Worm (Caenorhabditis elegans) whole organism, mixed stage, embryonic: ENCODE data around the gene gnrr-3.
A peak's percentile ranks its signal among the peaks of the same experiment; 100 is the strongest.

Source experiments
- M03D4.4 ChIP-seq: sonication (generic microtip); optimal IDR thresholded peaks from 2 replicates; lab custom pipeline; 2017; ENCODE audit warnings: mild to moderate bottlenecking, missing genetic modification characterization, missing compliant biosample characterization
- bed-3 ChIP-seq: fragments of 200-800 bp; sonication (Bioruptor generic); optimal IDR thresholded peaks from 3 replicates; lab custom pipeline; 2018; ENCODE audit warnings: mild to moderate bottlenecking, missing genetic modification characterization, moderate library complexity, missing compliant biosample characterization
- blmp-1 ChIP-seq: fragments of 150-350 bp; optimal IDR thresholded peaks from 2 replicates; lab custom pipeline; 2014; ENCODE audit warnings: missing biosample characterization, missing genetic modification characterization
- ceh-39 ChIP-seq: fragments of 150-350 bp; optimal IDR thresholded peaks from 2 replicates; lab custom pipeline; 2014; ENCODE audit warnings: missing biosample characterization, missing genetic modification characterization
- ceh-43 ChIP-seq: fragments of 200-800 bp; sonication (Bioruptor generic); optimal IDR thresholded peaks from 2 replicates; lab custom pipeline; 2018; ENCODE audit warnings: mild to moderate bottlenecking, missing genetic modification characterization, moderate library complexity, missing compliant biosample characterization
- ceh-83 ChIP-seq: fragments of 200-800 bp; sonication (Bioruptor generic); optimal IDR thresholded peaks from 2 replicates; lab custom pipeline; 2018; ENCODE audit warnings: mild to moderate bottlenecking, missing genetic modification characterization, missing compliant biosample characterization
- ces-1 ChIP-seq: fragments of 150-350 bp; optimal IDR thresholded peaks from 2 replicates; lab custom pipeline; 2014; ENCODE audit warnings: missing biosample characterization, missing genetic modification reagents, missing genetic modification characterization
- cnd-1 ChIP-seq: fragments of 200-800 bp; sonication (Bioruptor generic); optimal IDR thresholded peaks from 2 replicates; lab custom pipeline; 2018; ENCODE audit warnings: mild to moderate bottlenecking, missing genetic modification characterization, missing compliant biosample characterization
- drap-1 ChIP-seq: fragments of 200-800 bp; sonication (Bioruptor generic); optimal IDR thresholded peaks from 3 replicates; lab custom pipeline; 2018; ENCODE audit warnings: mild to moderate bottlenecking, missing genetic modification characterization, missing compliant biosample characterization
- elt-3 ChIP-seq: fragments of 150-350 bp; optimal IDR thresholded peaks from 2 replicates; lab custom pipeline; 2014; ENCODE audit warnings: missing biosample characterization, missing genetic modification characterization
- flh-1 ChIP-seq: fragments of 200-800 bp; sonication (Bioruptor generic); optimal IDR thresholded peaks from 2 replicates; lab custom pipeline; 2018; ENCODE audit warnings: mild to moderate bottlenecking, missing genetic modification characterization, moderate library complexity, missing compliant biosample characterization
- ham-2 ChIP-seq: fragments of 200-800 bp; sonication (Bioruptor generic); optimal IDR thresholded peaks from 2 replicates; lab custom pipeline; 2018; ENCODE audit warnings: mild to moderate bottlenecking, missing genetic modification characterization, missing compliant biosample characterization
- hlh-1 ChIP-seq: fragments of 150-350 bp; optimal IDR thresholded peaks from 2 replicates; lab custom pipeline; 2014; ENCODE audit warnings: missing biosample characterization, missing genetic modification reagents, missing genetic modification characterization
- lin-13 ChIP-seq: fragments of 150-350 bp; optimal IDR thresholded peaks from 2 replicates; lab custom pipeline; 2014; ENCODE audit warnings: missing biosample characterization, missing genetic modification characterization
- lin-32 ChIP-seq: fragments of 200-800 bp; sonication (Bioruptor generic); optimal IDR thresholded peaks from 2 replicates; lab custom pipeline; 2018; ENCODE audit warnings: mild to moderate bottlenecking, missing genetic modification characterization, missing compliant biosample characterization
- lsy-2 ChIP-seq: fragments of 150-350 bp; optimal IDR thresholded peaks from 2 replicates; lab custom pipeline; 2014; ENCODE audit warnings: missing biosample characterization, missing genetic modification characterization
- mab-5 ChIP-seq: fragments of 150-350 bp; optimal IDR thresholded peaks from 2 replicates; lab custom pipeline; 2014; ENCODE audit warnings: missing biosample characterization, missing genetic modification characterization
- mep-1 ChIP-seq: fragments of 150-350 bp; optimal IDR thresholded peaks from 2 replicates; lab custom pipeline; 2017; ENCODE audit warnings: missing biosample characterization, missing genetic modification reagents, missing genetic modification characterization, inconsistent platforms
- mls-2 ChIP-seq: sonication (generic microtip); optimal IDR thresholded peaks from 2 replicates; lab custom pipeline; 2016; ENCODE audit warnings: mild to moderate bottlenecking, missing genetic modification characterization, moderate library complexity, missing compliant biosample characterization
- nhr-12 ChIP-seq: fragments of 150-350 bp; optimal IDR thresholded peaks from 2 replicates; lab custom pipeline; 2014; ENCODE audit warnings: missing biosample characterization, missing genetic modification characterization
- nhr-2 ChIP-seq: fragments of 150-350 bp; optimal IDR thresholded peaks from 2 replicates; lab custom pipeline; 2014; ENCODE audit warnings: missing biosample characterization, missing genetic modification characterization
- nhr-237 ChIP-seq: fragments of 150-350 bp; optimal IDR thresholded peaks from 2 replicates; lab custom pipeline; 2014; ENCODE audit warnings: missing biosample characterization, missing genetic modification characterization
- nhr-28 ChIP-seq: fragments of 150-350 bp; optimal IDR thresholded peaks from 2 replicates; lab custom pipeline; 2014; ENCODE audit warnings: missing biosample characterization, missing genetic modification characterization
- pha-4 ChIP-seq: fragments of 150-350 bp; optimal IDR thresholded peaks from 2 replicates; lab custom pipeline; 2018; ENCODE audit warnings: missing biosample characterization, missing genetic modification reagents, missing genetic modification characterization
- sem-2 ChIP-seq: fragments of 200-800 bp; sonication (Bioruptor generic); optimal IDR thresholded peaks from 2 replicates; lab custom pipeline; 2018; ENCODE audit warnings: mild to moderate bottlenecking, missing genetic modification characterization, missing compliant biosample characterization
- snpc-4 ChIP-seq: fragments of 150-350 bp; optimal IDR thresholded peaks from 2 replicates; lab custom pipeline; 2014; ENCODE audit warnings: missing biosample characterization, missing genetic modification characterization
- sptf-1 ChIP-seq: sonication (generic microtip); optimal IDR thresholded peaks from 2 replicates; lab custom pipeline; 2017; ENCODE audit warnings: mild to moderate bottlenecking, missing genetic modification characterization, moderate library complexity, missing compliant biosample characterization
- tbx-8 ChIP-seq: fragments of 200-800 bp; sonication (Bioruptor generic); optimal IDR thresholded peaks from 2 replicates; lab custom pipeline; 2018; ENCODE audit warnings: mild to moderate bottlenecking, missing genetic modification characterization, moderate library complexity, missing compliant biosample characterization
- unc-120 ChIP-seq: sonication (generic microtip); optimal IDR thresholded peaks from 2 replicates; lab custom pipeline; 2017; ENCODE audit warnings: missing genetic modification characterization, missing compliant biosample characterization; ENCODE audit not compliant: poor library complexity, severe bottlenecking
- unc-62 ChIP-seq: fragments of 150-350 bp; optimal IDR thresholded peaks from 2 replicates; lab custom pipeline; 2014; ENCODE audit warnings: missing biosample characterization, missing genetic modification reagents, missing genetic modification characterization
- zip-8 ChIP-seq: fragments of 150-350 bp; optimal IDR thresholded peaks from 2 replicates; lab custom pipeline; 2014; ENCODE audit warnings: missing biosample characterization, missing genetic modification characterization
- ztf-11 ChIP-seq: fragments of 150-350 bp; optimal IDR thresholded peaks from 2 replicates; lab custom pipeline; 2014; ENCODE audit warnings: missing biosample characterization, missing genetic modification characterization

The gnrr-3 gene

DNA sequence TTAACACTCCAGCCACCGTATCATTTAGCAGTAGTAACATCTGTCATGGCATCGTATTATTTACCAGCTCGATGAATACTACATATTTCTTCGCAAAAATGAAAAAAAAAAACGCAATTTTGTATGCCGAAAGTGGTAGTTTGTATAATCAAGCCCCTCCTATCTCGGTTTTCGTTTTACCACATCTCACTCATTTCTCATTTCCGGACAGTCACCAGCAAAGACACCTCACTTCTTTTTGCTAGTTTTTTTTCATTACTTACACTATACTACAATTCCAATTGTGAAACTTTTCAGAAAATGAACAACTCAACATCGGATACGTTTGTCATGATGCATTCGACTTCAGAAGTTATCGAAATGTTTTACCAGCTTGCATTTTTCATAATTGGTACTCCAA, at the start of gene gnrr-3:
TSS of gene gnrr-3 (plus strand) at position 301 of the 400 bp plus-strand sequence.
- TF ChIP-seq nhr-28 (no peak), pha-4 (tag; lab: Kevin White, UChicago) (no peak), nhr-2 (tag; lab: Kevin White, UChicago) (no peak), snpc-4 (tag; lab: Kevin White, UChicago) (no peak), ceh-83 (GFP tag; lab: Kevin White, UChicago) (no peak), lin-13 (no peak)
- TF ChIP-seq, all 35 proteins: peak for 0

DNA sequence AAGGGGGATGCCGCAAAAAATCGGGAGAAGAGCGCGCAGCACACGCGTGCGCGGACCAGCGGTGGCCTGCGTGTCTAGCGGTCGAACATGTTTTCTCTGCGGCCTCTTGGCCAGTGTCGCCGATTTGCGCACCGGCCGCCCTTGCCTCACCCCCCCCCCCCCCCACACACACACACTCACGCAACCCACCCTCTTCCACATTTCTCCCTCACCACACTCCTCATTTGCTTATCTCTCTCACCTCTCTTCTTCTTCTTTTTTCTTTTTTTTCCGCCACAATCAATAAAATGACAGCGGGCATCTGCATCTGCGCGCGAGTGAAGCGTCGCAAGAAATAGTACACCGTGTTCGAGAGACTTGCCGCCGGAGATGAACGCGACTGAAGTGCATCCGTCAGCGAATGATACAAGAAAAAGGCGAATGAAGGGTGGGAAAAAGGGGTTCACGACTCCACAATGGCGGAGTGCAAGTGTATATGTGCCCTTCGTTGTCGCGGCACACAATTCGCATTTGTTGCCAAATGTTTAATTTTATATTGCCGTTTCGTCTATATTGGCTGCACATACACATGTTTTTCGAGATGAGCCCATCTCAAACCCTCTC, 49.6 kb upstream of the gnrr-3 start:
- TF ChIP-seq elt-3 (tag; lab: Kevin White, UChicago) (no peak), mls-2 (peak; percentile 90), drap-1 (GFP tag; lab: Kevin White, UChicago) (peak; percentile 76), ztf-11 (tag; lab: Kevin White, UChicago) (peak; percentile 28), mep-1 (peak; percentile 25), nhr-237 (tag; lab: Kevin White, UChicago) (peak; percentile 47), lin-13 (peak; percentile 53), unc-120 (tag; lab: Kevin White, UChicago) (peak; percentile 77), sem-2 (GFP tag; lab: Kevin White, UChicago) (no peak), lin-32 (GFP tag; lab: Kevin White, UChicago) (no peak), sptf-1 (tag; lab: Kevin White, UChicago) (peak; percentile 91), ces-1 (GFP tag; lab: Kevin White, UChicago) (peak; percentile 36), lsy-2 (tag; lab: Kevin White, UChicago) (no peak), ceh-83 (GFP tag; lab: Kevin White, UChicago) (peak; percentile 56), cnd-1 (tag; lab: Kevin White, UChicago) (peak; percentile 29), nhr-2 (tag; lab: Kevin White, UChicago) (peak; percentile 59), unc-62 (GFP tag; lab: Kevin White, UChicago) (peak; percentile 73), pha-4 (tag; lab: Kevin White, UChicago) (peak; percentile 25), bed-3 (no peak), ham-2 (GFP tag; lab: Kevin White, UChicago) (peak; percentile 79), blmp-1 (no peak), tbx-8 (GFP tag; lab: Kevin White, UChicago) (no peak), M03D4.4 (tag; lab: Kevin White, UChicago) (peak; percentile 75), ceh-39 (tag; lab: Kevin White, UChicago) (peak; percentile 50)

DNA sequence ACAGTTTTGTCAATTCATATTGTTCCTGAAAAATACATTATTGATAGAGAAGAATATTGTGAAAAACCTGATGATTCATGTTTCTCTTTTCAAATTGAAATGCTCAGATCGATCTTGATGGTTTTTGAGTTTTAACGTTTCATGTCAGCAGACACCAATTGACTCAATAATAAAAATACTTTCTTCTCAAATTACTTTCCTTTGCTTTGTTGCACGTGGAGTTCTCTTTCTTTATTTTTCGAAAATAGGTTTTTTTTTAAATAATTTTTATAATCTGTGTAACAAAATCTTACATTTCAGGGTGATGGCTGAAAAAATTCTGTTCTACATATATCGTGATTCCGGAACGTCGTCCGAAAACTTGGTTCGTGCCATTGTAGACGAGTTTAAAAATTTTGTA, 48.6 kb upstream of the gnrr-3 start, which contains the start of gene F19C6.2:
TSS of gene F19C6.2 (plus strand) at position 301 of the 400 bp plus-strand sequence.
- TF ChIP-seq tbx-8 (GFP tag; lab: Kevin White, UChicago) = no peak
- no peak for TF ChIP-seq ces-1 (GFP tag; lab: Kevin White, UChicago)
- no peak for TF ChIP-seq lsy-2 (tag; lab: Kevin White, UChicago)
- no peak for TF ChIP-seq lin-13
- TF ChIP-seq ham-2 (GFP tag; lab: Kevin White, UChicago) = no peak
- no peak for TF ChIP-seq mep-1
- no peak for TF ChIP-seq elt-3 (tag; lab: Kevin White, UChicago)
- TF ChIP-seq mls-2 = no peak
- TF ChIP-seq nhr-2 (tag; lab: Kevin White, UChicago) = no peak
- no peak for TF ChIP-seq ceh-43 (GFP tag; lab: Kevin White, UChicago)
- TF ChIP-seq drap-1 (GFP tag; lab: Kevin White, UChicago) = no peak
- no peak for TF ChIP-seq hlh-1 (tag; lab: Kevin White, UChicago)
- TF ChIP-seq bed-3 = no peak
- no peak for TF ChIP-seq mab-5
- TF ChIP-seq sem-2 (GFP tag; lab: Kevin White, UChicago) = no peak
- no peak for TF ChIP-seq flh-1 (GFP tag; lab: Kevin White, UChicago)
- TF ChIP-seq ceh-83 (GFP tag; lab: Kevin White, UChicago) = no peak
- no peak for TF ChIP-seq zip-8
- TF ChIP-seq ceh-39 (tag; lab: Kevin White, UChicago) = no peak
- TF ChIP-seq ztf-11 (tag; lab: Kevin White, UChicago) = no peak

DNA sequence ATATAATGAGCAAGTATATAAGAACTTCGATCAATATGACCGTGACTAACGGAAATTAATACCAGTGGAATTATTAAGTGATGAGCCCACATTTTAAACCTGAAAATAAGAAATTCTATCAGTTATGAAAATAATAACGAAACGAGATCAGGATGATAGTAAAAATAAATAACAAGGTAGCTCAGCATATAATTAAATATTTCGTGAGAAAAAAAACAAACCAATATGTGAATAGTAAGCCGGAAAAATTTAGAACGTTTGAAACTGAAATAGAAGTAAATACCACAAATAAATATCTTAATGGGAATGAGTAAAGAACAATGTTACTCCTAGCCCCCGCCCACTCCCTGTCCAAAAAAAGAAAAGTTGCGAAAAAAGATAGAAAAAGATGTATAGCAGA, 40.6 kb upstream of the gnrr-3 start, which contains the start of gene F19C6.3:
TSS of gene F19C6.3 (minus strand) at position 101 of the 400 bp plus-strand sequence.
- TF ChIP-seq ceh-39 (tag; lab: Kevin White, UChicago) = no peak
- no peak for TF ChIP-seq drap-1 (GFP tag; lab: Kevin White, UChicago)
- no peak for TF ChIP-seq ceh-83 (GFP tag; lab: Kevin White, UChicago)
- no peak for TF ChIP-seq nhr-237 (tag; lab: Kevin White, UChicago)
- no peak for TF ChIP-seq zip-8
- no peak for TF ChIP-seq ham-2 (GFP tag; lab: Kevin White, UChicago)
- TF ChIP-seq nhr-28 = no peak
- no peak for TF ChIP-seq nhr-12 (tag; lab: Kevin White, UChicago)
- TF ChIP-seq blmp-1 = no peak
- no peak for TF ChIP-seq elt-3 (tag; lab: Kevin White, UChicago)
- no peak for TF ChIP-seq cnd-1 (tag; lab: Kevin White, UChicago)
- no peak for TF ChIP-seq sptf-1 (tag; lab: Kevin White, UChicago)
- TF ChIP-seq mep-1 = no peak
- no peak for TF ChIP-seq tbx-8 (GFP tag; lab: Kevin White, UChicago)
- no peak for TF ChIP-seq mab-5
- no peak for TF ChIP-seq mls-2
